Worm (Caenorhabditis elegans): ENCODE data around the gene Y46D2A.3.

DNA sequence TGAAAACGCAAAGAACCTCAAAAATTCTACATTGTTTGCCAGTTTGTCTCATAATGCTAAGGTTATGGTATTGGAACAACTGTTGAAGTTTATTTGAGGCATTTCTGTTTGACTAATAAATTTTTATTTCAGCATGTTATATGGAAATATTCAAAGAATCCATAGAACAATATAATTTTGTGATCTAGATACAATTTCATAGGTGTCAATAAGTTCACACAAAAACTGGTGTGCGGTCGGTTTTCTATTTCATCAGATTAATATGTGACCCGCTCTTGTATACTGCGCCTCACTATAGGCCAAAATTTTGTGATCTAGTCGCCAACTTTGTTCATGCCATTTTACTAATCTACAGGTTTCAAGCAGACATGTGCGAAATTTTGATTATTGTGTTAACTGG lies 27.5 kb downstream of the Y46D2A.3 start, which contains the start of gene btb-22:
- TF ChIP-seq tbx-2 (tag; optimal IDR thresholded peaks at IDR 0.05) (no peak), elt-3 (tag; optimal IDR thresholded peaks at IDR 0.05) (no peak), snu-23 (GFP tag; optimal IDR thresholded peaks at IDR 0.05) (no peak), ama-1 (optimal IDR thresholded peaks at IDR 0.05) (no peak), unc-62 (GFP tag; optimal IDR thresholded peaks at IDR 0.05) (no peak), snpc-4 (tag; optimal IDR thresholded peaks at IDR 0.05) (no peak), nhr-11 (tag; optimal IDR thresholded peaks at IDR 0.05) (no peak), vab-15 (tag; optimal IDR thresholded peaks at IDR 0.05) (no peak), grh-1 (GFP tag; IDR thresholded peaks at IDR 0.05) (no peak), mdl-1 (tag; optimal IDR thresholded peaks at IDR 0.05) (no peak)
